Worm (Caenorhabditis elegans): ENCODE measurements around the gene zipt-16.

- TF ChIP-seq cog-1 (tag; optimal IDR thresholded peaks at IDR 0.05) (no peak), flt-1 (GFP tag; IDR thresholded peaks at IDR 0.05) (no peak), ref-1 (GFP tag; conservative IDR thresholded peaks at IDR 0.05) (no peak), tab-1 (GFP tag; IDR thresholded peaks at IDR 0.05) (no peak), ztf-23 (GFP tag; IDR thresholded peaks at IDR 0.05) (no peak), klf-2 (GFP tag; conservative IDR thresholded peaks at IDR 0.05) (no peak), ztf-29 (GFP tag; IDR thresholded peaks at IDR 0.05) (no peak)
Measured at ce11 chrV:11497475-11497874, 34.7 kb downstream of the zipt-16 start.
